Worm (Caenorhabditis elegans) whole organism, L1 larva: Measurements from ENCODE around the gene Y97E10AR.4.

Experiments used
- C04F5.9 ChIP-seq: sonication (generic microtip); optimal IDR thresholded peaks from 2 replicates; lab custom pipeline; 2016; ENCODE audit warnings: missing genetic modification characterization, missing compliant biosample characterization
- C34B4.2 ChIP-seq: sonication (generic microtip); optimal IDR thresholded peaks from 2 replicates; lab custom pipeline; 2017; ENCODE audit warnings: mild to moderate bottlenecking, missing genetic modification characterization, missing compliant biosample characterization
- aly-2 ChIP-seq: fragments of 150-350 bp; optimal IDR thresholded peaks from 2 replicates; lab custom pipeline; 2014; ENCODE audit warnings: missing biosample characterization, missing genetic modification characterization
- blmp-1 ChIP-seq: fragments of 150-350 bp; optimal IDR thresholded peaks from 2 replicates; lab custom pipeline; 2014; ENCODE audit warnings: missing biosample characterization, missing genetic modification characterization
- ceh-63 ChIP-seq: fragments of 200-800 bp; sonication (Bioruptor generic); optimal IDR thresholded peaks from 2 replicates; lab custom pipeline; 2018; ENCODE audit warnings: mild to moderate bottlenecking, missing genetic modification characterization, missing compliant biosample characterization
- ceh-8 ChIP-seq: fragments of 200-800 bp; sonication (Bioruptor generic); optimal IDR thresholded peaks from 2 replicates; lab custom pipeline; 2018; ENCODE audit warnings: mild to moderate bottlenecking, missing genetic modification characterization, moderate library complexity, missing compliant biosample characterization
- ceh-88 ChIP-seq: fragments of 200-800 bp; sonication (Bioruptor generic); IDR thresholded peaks from 2 replicates; pipeline ENCODE4 v1.3.6; 2022; ENCODE audit warnings: missing genetic modification characterization, missing compliant biosample characterization
- ceh-90 ChIP-seq: sonication (generic microtip); optimal IDR thresholded peaks from 2 replicates; lab custom pipeline; 2016; ENCODE audit warnings: missing genetic modification characterization, missing compliant biosample characterization
- ces-1 ChIP-seq: fragments of 150-350 bp; optimal IDR thresholded peaks from 2 replicates; lab custom pipeline; 2014; ENCODE audit warnings: missing biosample characterization, missing genetic modification reagents, missing genetic modification characterization
- dpl-1 ChIP-seq, 3 experiments: fragments of 150-350 bp in 2 of 3; sonication (generic microtip) in 1 of 3; optimal IDR thresholded peaks; 2 replicates each; lab custom pipeline; 2014 to 2017; ENCODE audit warnings: missing biosample characterization in 3 of 3, missing genetic modification characterization in 3 of 3, missing genetic modification reagents in 3 of 3
- dsc-1 ChIP-seq: sonication (generic microtip); optimal IDR thresholded peaks from 2 replicates; lab custom pipeline; 2016; ENCODE audit warnings: mild to moderate bottlenecking, missing genetic modification characterization, missing compliant biosample characterization
- egl-13 ChIP-seq: sonication (generic microtip); optimal IDR thresholded peaks from 2 replicates; lab custom pipeline; 2016; ENCODE audit warnings: missing genotype, missing genetic modification reagents, missing genetic modification characterization, missing compliant biosample characterization
- elt-2 ChIP-seq: sonication (generic microtip); optimal IDR thresholded peaks from 2 replicates; lab custom pipeline; 2016; ENCODE audit warnings: missing genetic modification characterization, mild to moderate bottlenecking, inconsistent platforms, missing compliant biosample characterization, missing genetic modification reagents
- ets-5 ChIP-seq: fragments of 200-800 bp; sonication (Bioruptor generic); IDR thresholded peaks from 2 replicates; pipeline ENCODE4 v1.3.6; 2022; ENCODE audit warnings: missing genetic modification characterization, missing compliant biosample characterization
- fkh-8 ChIP-seq: sonication (generic microtip); optimal IDR thresholded peaks from 2 replicates; lab custom pipeline; 2016; ENCODE audit warnings: mild to moderate bottlenecking, missing genetic modification characterization, missing compliant biosample characterization
- hlh-4 ChIP-seq: sonication (generic microtip); optimal IDR thresholded peaks from 2 replicates; lab custom pipeline; 2016; ENCODE audit warnings: mild to moderate bottlenecking, missing genetic modification characterization, missing compliant biosample characterization
- jun-1 ChIP-seq: fragments of 150-350 bp; optimal IDR thresholded peaks from 2 replicates; lab custom pipeline; 2014; ENCODE audit warnings: missing biosample characterization, missing genetic modification reagents, missing genetic modification characterization
- lin-14 ChIP-seq: fragments of 200-800 bp; sonication (Bioruptor generic); optimal IDR thresholded peaks from 2 replicates; lab custom pipeline; 2018; ENCODE audit warnings: mild to moderate bottlenecking, missing genetic modification characterization, moderate library complexity, missing compliant biosample characterization
- lin-35 ChIP-seq, 2 experiments: fragments of 150-350 bp; optimal IDR thresholded peaks; 2 replicates each; lab custom pipeline; 2014; ENCODE audit warnings: missing biosample characterization in 2 of 2, missing genetic modification characterization in 2 of 2, missing genetic modification reagents in 2 of 2
- lir-3 ChIP-seq: sonication (generic microtip); optimal IDR thresholded peaks from 2 replicates; lab custom pipeline; 2016; ENCODE audit warnings: mild to moderate bottlenecking, missing genetic modification characterization, moderate library complexity, missing compliant biosample characterization; ENCODE audit not compliant: poor library complexity
- lsy-2 ChIP-seq, 2 experiments: fragments of 150-350 bp; optimal IDR thresholded peaks; 2 replicates each; lab custom pipeline; 2014; ENCODE audit warnings: missing biosample characterization in 2 of 2, missing genetic modification characterization in 2 of 2
- mdl-1 ChIP-seq, 2 experiments: fragments of 150-350 bp; optimal IDR thresholded peaks; 2 replicates each; lab custom pipeline; 2014 to 2017; ENCODE audit warnings: missing biosample characterization in 2 of 2, missing genetic modification characterization in 2 of 2, inconsistent platforms in 1 of 2
- nhr-12 ChIP-seq: sonication (generic microtip); optimal IDR thresholded peaks from 2 replicates; lab custom pipeline; 2017; ENCODE audit warnings: missing biosample characterization, missing genetic modification characterization
- nhr-20 ChIP-seq: sonication (generic microtip); optimal IDR thresholded peaks from 2 replicates; lab custom pipeline; 2016; ENCODE audit warnings: mild to moderate bottlenecking, missing genetic modification characterization, missing compliant biosample characterization
- nhr-47 ChIP-seq: sonication (generic microtip); optimal IDR thresholded peaks from 2 replicates; lab custom pipeline; 2016; ENCODE audit warnings: mild to moderate bottlenecking, missing genetic modification characterization, moderate library complexity, missing compliant biosample characterization
- nhr-71 ChIP-seq: sonication (generic microtip); optimal IDR thresholded peaks from 2 replicates; lab custom pipeline; 2016; ENCODE audit warnings: mild to moderate bottlenecking, missing genetic modification characterization, moderate library complexity, missing compliant biosample characterization
- nhr-76 ChIP-seq: sonication (generic microtip); optimal IDR thresholded peaks from 2 replicates; lab custom pipeline; 2017; ENCODE audit warnings: missing biosample characterization, missing genetic modification characterization
- pax-3 ChIP-seq: fragments of 200-800 bp; sonication (Bioruptor generic); optimal IDR thresholded peaks from 2 replicates; lab custom pipeline; 2018; ENCODE audit warnings: mild to moderate bottlenecking, missing genetic modification characterization, moderate library complexity, missing compliant biosample characterization
- rnt-1 ChIP-seq: sonication (generic microtip); optimal IDR thresholded peaks from 2 replicates; lab custom pipeline; 2016; ENCODE audit warnings: mild to moderate bottlenecking, missing genetic modification characterization, moderate library complexity, missing compliant biosample characterization
- snu-23 ChIP-seq: sonication (generic microtip); optimal IDR thresholded peaks from 2 replicates; lab custom pipeline; 2016; ENCODE audit warnings: missing genetic modification characterization, missing compliant biosample characterization
- sox-4 ChIP-seq: sonication (generic microtip); optimal IDR thresholded peaks from 2 replicates; lab custom pipeline; 2016; ENCODE audit warnings: missing genetic modification characterization, missing compliant biosample characterization
- sptf-1 ChIP-seq: fragments of 150-350 bp; optimal IDR thresholded peaks from 2 replicates; lab custom pipeline; 2014; ENCODE audit warnings: missing biosample characterization, missing genetic modification characterization
- sup-37 ChIP-seq: fragments of 200-800 bp; sonication (Bioruptor generic); optimal IDR thresholded peaks from 2 replicates; lab custom pipeline; 2018; ENCODE audit warnings: mild to moderate bottlenecking, missing genetic modification characterization, missing compliant biosample characterization
- tlp-1 ChIP-seq: fragments of 150-350 bp; optimal IDR thresholded peaks from 2 replicates; lab custom pipeline; 2014; ENCODE audit warnings: missing biosample characterization, missing genetic modification characterization
- unc-98 ChIP-seq: fragments of 200-800 bp; sonication (Bioruptor generic); IDR thresholded peaks from 2 replicates; pipeline ENCODE4 v1.3.6; 2022; ENCODE audit warnings: missing genetic modification characterization, missing compliant biosample characterization
- xbp-1 ChIP-seq: sonication (generic microtip); optimal IDR thresholded peaks from 2 replicates; lab custom pipeline; 2016; ENCODE audit warnings: missing genetic modification characterization, missing compliant biosample characterization
- zip-4 ChIP-seq: fragments of 200-800 bp; sonication (Bioruptor generic); optimal IDR thresholded peaks from 2 replicates; lab custom pipeline; 2018; ENCODE audit warnings: mild to moderate bottlenecking, missing genetic modification characterization, moderate library complexity, missing compliant biosample characterization
- ztf-11 ChIP-seq, 2 experiments: sonication (generic microtip); optimal IDR thresholded peaks; 2 replicates each; lab custom pipeline; 2016 to 2017; ENCODE audit warnings: missing genetic modification characterization in 2 of 2, missing biosample characterization in 1 of 2, missing compliant biosample characterization in 1 of 2

The Y97E10AR.4 gene

ce11 chrV:7971376-7971775, 38.7 kb downstream of the Y97E10AR.4 start:
- TF ChIP-seq dsc-1: peak; percentile 8
- TF ChIP-seq sox-4 (tag; lab: Kevin White, UChicago): peak; percentile 12
- no peak for TF ChIP-seq ces-1
- TF ChIP-seq ceh-8 (GFP tag; lab: Kevin White, UChicago): no peak
- TF ChIP-seq nhr-71: peak; percentile 8
- TF ChIP-seq fkh-8 (tag; lab: Kevin White, UChicago): peak; percentile 69

- TF ChIP-seq jun-1 (tag; lab: Kevin White, UChicago) (no peak), lsy-2 (tag; optimal IDR thresholded peaks at IDR 0.05; lab: Kevin White, UChicago) (peak in 1 of 2 experiments; percentile 1), lin-14 (GFP tag; lab: Kevin White, UChicago) (peak; percentile 16), nhr-47 (tag; lab: Kevin White, UChicago) (peak; percentile 41), nhr-20 (tag; lab: Kevin White, UChicago) (peak; percentile 43), fkh-8 (tag; lab: Kevin White, UChicago) (peak; percentile 77), sox-4 (tag; lab: Kevin White, UChicago) (peak; percentile 32), ces-1 (no peak), nhr-76 (tag; lab: Kevin White, UChicago) (no peak), egl-13 (tag; lab: Kevin White, UChicago) (peak; percentile 22), zip-4 (no peak), nhr-71 (peak; percentile 51), dsc-1 (peak; percentile 46)
Observed at ce11 chrV:7970519-7970918, 39.5 kb downstream of the Y97E10AR.4 start.

DNA sequence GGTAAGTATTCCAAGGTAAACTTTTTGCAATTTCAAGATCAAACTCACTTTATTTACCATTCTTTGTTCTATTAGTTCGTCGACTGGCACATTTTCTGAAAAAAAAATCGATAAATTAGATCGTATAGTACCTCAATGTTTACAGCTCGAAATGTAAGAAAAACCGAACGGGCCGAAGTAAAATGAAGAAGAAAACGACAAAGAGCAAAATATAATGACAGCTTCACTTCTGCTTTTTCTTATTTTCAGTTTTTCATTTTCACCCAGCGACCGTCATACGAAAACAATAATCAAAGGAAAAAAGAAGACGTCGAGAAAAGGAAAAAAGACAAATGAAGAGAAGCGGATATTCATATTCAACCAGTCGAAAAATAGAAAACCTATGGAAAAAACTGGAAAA, 40.9 kb downstream of the Y97E10AR.4 start, which contains the start of gene che-7:
TSS of gene che-7 (minus strand) at position 101 of the 400 bp plus-strand sequence.
- no peak for TF ChIP-seq elt-2 (tag; lab: Kevin White, UChicago)
- no peak for TF ChIP-seq mdl-1 (tag; optimal IDR thresholded peaks at IDR 0.05; lab: Kevin White, UChicago)
- no peak for TF ChIP-seq hlh-4
- TF ChIP-seq xbp-1 (tag; lab: Kevin White, UChicago): no peak
- TF ChIP-seq snu-23 (GFP tag; lab: Kevin White, UChicago): no peak
- no peak for TF ChIP-seq sptf-1 (tag; lab: Kevin White, UChicago)
- no peak for TF ChIP-seq ces-1
- no peak for TF ChIP-seq dsc-1
- TF ChIP-seq unc-98 (GFP tag; lab: Robert Waterston, UW): no peak
- no peak for TF ChIP-seq ceh-88 (GFP tag; lab: Robert Waterston, UW)
- TF ChIP-seq rnt-1: no peak
- TF ChIP-seq lsy-2 (tag; optimal IDR thresholded peaks at IDR 0.05; lab: Kevin White, UChicago): no peak
- no peak for TF ChIP-seq blmp-1
- no peak for TF ChIP-seq sox-4 (tag; lab: Kevin White, UChicago)
- no peak for TF ChIP-seq sup-37 (GFP tag; lab: Kevin White, UChicago)
- TF ChIP-seq lir-3: no peak
- no peak for TF ChIP-seq nhr-12 (tag; lab: Kevin White, UChicago)

ce11 chrV:7964429-7964828, 45.6 kb downstream of the Y97E10AR.4 start:
- TF ChIP-seq ceh-88 (GFP tag; lab: Robert Waterston, UW) (no peak), aly-2 (tag; lab: Kevin White, UChicago) (no peak), ztf-11 (tag; optimal IDR thresholded peaks at IDR 0.05; lab: Kevin White, UChicago) (no peak), dpl-1 (GFP tag; optimal IDR thresholded peaks at IDR 0.05; lab: Kevin White, UChicago) (no peak), ceh-63 (no peak), lin-35 (GFP tag; optimal IDR thresholded peaks at IDR 0.05; lab: Kevin White, UChicago) (no peak), ceh-90 (tag; lab: Kevin White, UChicago) (no peak), tlp-1 (tag; lab: Kevin White, UChicago) (no peak), C04F5.9 (tag; lab: Kevin White, UChicago) (no peak), fkh-8 (tag; lab: Kevin White, UChicago) (no peak), ceh-8 (GFP tag; lab: Kevin White, UChicago) (no peak), pax-3 (tag; lab: Kevin White, UChicago) (no peak), C34B4.2 (no peak), ets-5 (GFP tag; lab: Robert Waterston, UW) (no peak)
